Worm (Caenorhabditis elegans) whole organism, L4/young adult: ENCODE data around the gene Y47D7A.17.

Experiments used
- W03F9.2 ChIP-seq: fragments of 150-350 bp; optimal IDR thresholded peaks from 2 replicates; lab custom pipeline; 2014; ENCODE audit warnings: missing biosample characterization, missing genetic modification characterization
- dao-5 ChIP-seq: sonication (generic microtip); optimal IDR thresholded peaks from 2 replicates; lab custom pipeline; 2016; ENCODE audit warnings: missing genotype, missing genetic modification characterization, moderate library complexity, missing compliant biosample characterization
- him-1 ChIP-seq: sonication (generic microtip); optimal IDR thresholded peaks from 2 replicates; lab custom pipeline; 2016; ENCODE audit warnings: missing genotype, missing genetic modification reagents, missing genetic modification characterization, missing compliant biosample characterization

DNA sequence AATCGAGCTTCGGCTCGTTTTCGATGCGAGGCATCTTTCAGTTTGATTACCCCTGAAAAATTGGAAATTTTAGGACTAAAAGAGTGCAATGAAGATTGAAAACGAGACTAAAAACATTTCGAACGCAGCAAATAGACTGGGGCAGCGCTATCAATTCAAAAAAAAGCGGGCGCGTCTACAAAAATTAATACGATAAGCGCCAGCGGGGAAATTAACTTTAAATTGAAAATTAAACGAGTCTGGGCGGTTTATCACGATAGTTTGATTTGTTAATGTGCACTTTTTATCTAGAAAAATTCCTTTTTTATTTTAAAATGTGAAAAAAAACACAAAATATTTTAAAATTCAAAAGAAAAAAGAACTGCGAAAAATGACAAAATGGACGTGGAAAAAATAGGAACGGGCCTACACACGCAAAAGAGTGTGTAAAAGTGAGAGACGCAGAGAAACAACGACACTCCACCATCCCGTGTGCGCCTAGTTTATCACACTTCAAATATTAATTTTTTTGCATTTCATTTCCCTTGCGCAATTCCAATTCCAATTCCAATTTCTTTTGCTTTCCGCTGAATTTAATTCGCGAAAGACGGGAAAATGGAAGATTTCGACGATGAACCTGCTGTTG lies 40.2 kb downstream of the Y47D7A.17 start, which contains the start of the genes gmpr-1 and fipp-1:
- TF ChIP-seq W03F9.2 (peak; percentile 6), him-1 (tag; lab: Kevin White, UChicago) (no peak), dao-5 (tag; lab: Kevin White, UChicago) (no peak)
